Worm (Caenorhabditis elegans): Measurements from ENCODE around the gene gcy-19.

- TF ChIP-seq ceh-48 (tag; optimal IDR thresholded peaks at IDR 0.05) (no peak), unc-42 (tag; optimal IDR thresholded peaks at IDR 0.05) (no peak), ama-1 (optimal IDR thresholded peaks at IDR 0.05) (no peak), ceh-9 (tag; optimal IDR thresholded peaks at IDR 0.05) (no peak), pag-3 (tag; optimal IDR thresholded peaks at IDR 0.05; ENCODE audit: borderline replicate concordance) (no peak), pqm-1 (tag; optimal IDR thresholded peaks at IDR 0.05) (no peak), rnt-1 (tag; optimal IDR thresholded peaks at IDR 0.05) (no peak)
Observed at ce11 chrII:3299457-3299856, 40.3 kb upstream of the gcy-19 start, which contains the start of gene btb-22.

All from whole organism, late embryonic.